Worm (Caenorhabditis elegans) whole organism, late embryonic: ENCODE data around the gene fubl-3.

Experiments used
- ceh-34 ChIP-seq: sonication (generic microtip); optimal IDR thresholded peaks from 2 replicates; lab custom pipeline; 2016; ENCODE audit warnings: mild to moderate bottlenecking, missing genetic modification characterization, missing compliant biosample characterization
- elt-2 ChIP-seq: sonication (generic microtip); optimal IDR thresholded peaks from 2 replicates; lab custom pipeline; 2016; ENCODE audit warnings: missing genetic modification reagents, missing genetic modification characterization, missing compliant biosample characterization
- nhr-11 ChIP-seq: fragments of 150-350 bp; optimal IDR thresholded peaks from 2 replicates; lab custom pipeline; 2014; ENCODE audit warnings: missing biosample characterization, missing genetic modification characterization
- pha-4 ChIP-seq: fragments of 150-350 bp; optimal IDR thresholded peaks from 2 replicates; lab custom pipeline; 2018; ENCODE audit warnings: missing biosample characterization, missing genetic modification reagents, missing genetic modification characterization
- sox-2 ChIP-seq: fragments of 200-800 bp; sonication (Bioruptor generic); IDR thresholded peaks from 2 replicates; pipeline ENCODE4 v1.3.6; 2022; ENCODE audit warnings: missing genetic modification reagents, missing genetic modification characterization, missing compliant biosample characterization
- ttx-3 ChIP-seq: sonication (generic microtip); optimal IDR thresholded peaks from 2 replicates; lab custom pipeline; 2016; ENCODE audit warnings: missing genetic modification reagents, missing genetic modification characterization, missing compliant biosample characterization

- TF ChIP-seq ceh-34 (tag; lab: Kevin White, UChicago) (no peak), elt-2 (no peak), pha-4 (tag; lab: Kevin White, UChicago) (no peak), ttx-3 (tag; lab: Kevin White, UChicago) (no peak), sox-2 (GFP tag; lab: Robert Waterston, UW) (no peak), nhr-11 (tag; lab: Kevin White, UChicago) (no peak)
These were observed 4.1 kb downstream of the fubl-3 start, which contains the start of gene C36E6.8 for ce11 chrX:17438386-17438785.
